Worm (Caenorhabditis elegans) whole organism, L3 larva: Measurements from ENCODE around the gene T26A5.2.

Source experiments
- R02D3.7 ChIP-seq: fragments of 150-350 bp; optimal IDR thresholded peaks from 2 replicates; lab custom pipeline; 2014; ENCODE audit warnings: missing biosample characterization, missing genetic modification characterization
- aly-2 ChIP-seq: fragments of 150-350 bp; optimal IDR thresholded peaks from 2 replicates; lab custom pipeline; 2014; ENCODE audit warnings: missing biosample characterization, missing genetic modification characterization
- ama-1 ChIP-seq: fragments of 150-350 bp; optimal IDR thresholded peaks from 2 replicates; lab custom pipeline; 2018
- ceh-16 ChIP-seq: sonication (generic microtip); optimal IDR thresholded peaks from 2 replicates; lab custom pipeline; 2017; ENCODE audit warnings: missing biosample characterization, missing genetic modification characterization
- ceh-28 ChIP-seq: fragments of 150-350 bp; optimal IDR thresholded peaks from 2 replicates; lab custom pipeline; 2014; ENCODE audit warnings: missing biosample characterization, missing genetic modification reagents, missing genetic modification characterization
- ceh-82 ChIP-seq: fragments of 150-350 bp; optimal IDR thresholded peaks from 2 replicates; lab custom pipeline; 2014; ENCODE audit warnings: missing biosample characterization, missing genetic modification characterization
- egl-27 ChIP-seq: sonication (generic microtip); optimal IDR thresholded peaks from 4 replicates; lab custom pipeline; 2017; ENCODE audit warnings: missing biosample characterization, missing genetic modification reagents, missing genetic modification characterization
- egl-5 ChIP-seq: fragments of 150-350 bp; optimal IDR thresholded peaks from 2 replicates; lab custom pipeline; 2017; ENCODE audit warnings: missing biosample characterization, missing genetic modification reagents, missing genetic modification characterization, inconsistent platforms
- elt-1 ChIP-seq: fragments of 150-350 bp; optimal IDR thresholded peaks from 2 replicates; lab custom pipeline; 2014; ENCODE audit warnings: missing biosample characterization, missing genetic modification characterization
- elt-2 ChIP-seq: sonication (generic microtip); optimal IDR thresholded peaks from 2 replicates; lab custom pipeline; 2016; ENCODE audit warnings: missing genetic modification reagents, mild to moderate bottlenecking, missing genetic modification characterization, missing compliant biosample characterization
- elt-3 ChIP-seq, 3 experiments: fragments of 150-350 bp in 1 of 3; sonication (generic microtip) in 2 of 3; optimal IDR thresholded peaks; 2 replicates in 2 of 3; 4 replicates in 1 of 3; lab custom pipeline; 2014 to 2017; ENCODE audit warnings: missing biosample characterization in 3 of 3, missing genetic modification characterization in 3 of 3
- eor-1 ChIP-seq, 2 experiments: fragments of 150-350 bp; optimal IDR thresholded peaks; 2 replicates each; lab custom pipeline; 2014 to 2018; ENCODE audit warnings: missing biosample characterization in 2 of 2, missing genetic modification characterization in 2 of 2
- fkh-10 ChIP-seq: sonication (generic microtip); optimal IDR thresholded peaks from 2 replicates; lab custom pipeline; 2017; ENCODE audit warnings: missing biosample characterization, missing genetic modification reagents, missing genetic modification characterization
- fkh-2 ChIP-seq: fragments of 150-350 bp; optimal IDR thresholded peaks from 2 replicates; lab custom pipeline; 2014; ENCODE audit warnings: missing biosample characterization, missing genetic modification reagents, missing genetic modification characterization
- fos-1 ChIP-seq: fragments of 150-350 bp; optimal IDR thresholded peaks from 2 replicates; lab custom pipeline; 2014; ENCODE audit warnings: missing biosample characterization, missing genetic modification characterization
- hmg-11 ChIP-seq: sonication (generic microtip); optimal IDR thresholded peaks from 2 replicates; lab custom pipeline; 2016; ENCODE audit warnings: missing genetic modification characterization, missing compliant biosample characterization
- jun-1 ChIP-seq: fragments of 150-350 bp; optimal IDR thresholded peaks from 2 replicates; lab custom pipeline; 2014; ENCODE audit warnings: missing biosample characterization, missing genetic modification reagents, missing genetic modification characterization
- lin-15B ChIP-seq: fragments of 150-350 bp; optimal IDR thresholded peaks from 2 replicates; lab custom pipeline; 2014; ENCODE audit warnings: missing biosample characterization, missing genetic modification characterization
- lin-39 ChIP-seq: fragments of 150-350 bp; optimal IDR thresholded peaks from 2 replicates; lab custom pipeline; 2018; ENCODE audit warnings: missing biosample characterization, missing genetic modification reagents, missing genetic modification characterization
- lsy-12 ChIP-seq: sonication (generic microtip); optimal IDR thresholded peaks from 2 replicates; lab custom pipeline; 2016; ENCODE audit warnings: mild to moderate bottlenecking, missing genetic modification characterization, missing compliant biosample characterization
- mdl-1 ChIP-seq: fragments of 150-350 bp; optimal IDR thresholded peaks from 2 replicates; lab custom pipeline; 2014; ENCODE audit warnings: missing biosample characterization, missing genetic modification characterization
- mml-1 ChIP-seq: fragments of 150-350 bp; sonication (generic microtip); optimal IDR thresholded peaks from 3 replicates; lab custom pipeline; 2014; ENCODE audit warnings: missing biosample characterization, missing genetic modification characterization
- nfya-1 ChIP-seq: sonication (generic microtip); optimal IDR thresholded peaks from 2 replicates; lab custom pipeline; 2017; ENCODE audit warnings: missing genetic modification characterization, mild to moderate bottlenecking, missing compliant biosample characterization, antibody characterized with exemption, moderate library complexity; ENCODE audit not compliant: insufficient read depth
- nhr-11 ChIP-seq: fragments of 150-350 bp; optimal IDR thresholded peaks from 2 replicates; lab custom pipeline; 2014; ENCODE audit warnings: missing biosample characterization, missing genetic modification characterization
- nhr-12 ChIP-seq: fragments of 150-350 bp; optimal IDR thresholded peaks from 2 replicates; lab custom pipeline; 2014; ENCODE audit warnings: missing biosample characterization, missing genetic modification characterization
- nhr-23 ChIP-seq: fragments of 150-350 bp; optimal IDR thresholded peaks from 2 replicates; lab custom pipeline; 2014; ENCODE audit warnings: missing biosample characterization, missing genetic modification reagents, missing genetic modification characterization
- nhr-25 ChIP-seq: sonication (generic microtip); optimal IDR thresholded peaks from 2 replicates; lab custom pipeline; 2017; ENCODE audit warnings: missing biosample characterization, missing genetic modification characterization
- nhr-28 ChIP-seq: fragments of 150-350 bp; optimal IDR thresholded peaks from 2 replicates; lab custom pipeline; 2014; ENCODE audit warnings: missing biosample characterization, missing genetic modification characterization
- nhr-77 ChIP-seq: fragments of 150-350 bp; optimal IDR thresholded peaks from 2 replicates; lab custom pipeline; 2014; ENCODE audit warnings: missing biosample characterization, missing genetic modification characterization
- pha-4 ChIP-seq: fragments of 150-350 bp; optimal IDR thresholded peaks from 2 replicates; lab custom pipeline; 2014; ENCODE audit warnings: missing biosample characterization, missing genetic modification reagents, missing genetic modification characterization
- pqm-1 ChIP-seq: fragments of 150-350 bp; optimal IDR thresholded peaks from 2 replicates; lab custom pipeline; 2017; ENCODE audit warnings: missing biosample characterization, missing genetic modification characterization, inconsistent platforms
- sea-2 ChIP-seq: fragments of 150-350 bp; sonication (generic microtip); optimal IDR thresholded peaks from 4 replicates; lab custom pipeline; 2014; ENCODE audit warnings: missing biosample characterization, missing genetic modification reagents, missing genetic modification characterization
- skn-1 ChIP-seq: fragments of 150-350 bp; optimal IDR thresholded peaks from 2 replicates; lab custom pipeline; 2014; ENCODE audit warnings: missing biosample characterization, missing genetic modification characterization
- snpc-4 ChIP-seq: fragments of 150-350 bp; optimal IDR thresholded peaks from 2 replicates; lab custom pipeline; 2014; ENCODE audit warnings: missing biosample characterization, missing genetic modification characterization
- tbx-2 ChIP-seq: sonication (generic microtip); optimal IDR thresholded peaks from 2 replicates; lab custom pipeline; 2016; ENCODE audit warnings: mild to moderate bottlenecking, missing genetic modification characterization, missing compliant biosample characterization
- unc-39 ChIP-seq: sonication (generic microtip); optimal IDR thresholded peaks from 4 replicates; lab custom pipeline; 2017; ENCODE audit warnings: missing biosample characterization, missing genetic modification characterization
- unc-62 ChIP-seq: fragments of 150-350 bp; sonication (generic microtip); optimal IDR thresholded peaks from 4 replicates; lab custom pipeline; 2014; ENCODE audit warnings: missing biosample characterization, missing genetic modification reagents, missing genetic modification characterization
- zag-1 ChIP-seq: fragments of 150-350 bp; optimal IDR thresholded peaks from 2 replicates; lab custom pipeline; 2014; ENCODE audit warnings: missing biosample characterization, missing genetic modification characterization
- ztf-11 ChIP-seq: fragments of 150-350 bp; optimal IDR thresholded peaks from 2 replicates; lab custom pipeline; 2014; ENCODE audit warnings: missing biosample characterization, missing genetic modification characterization
- ztf-4 ChIP-seq: fragments of 150-350 bp; optimal IDR thresholded peaks from 2 replicates; lab custom pipeline; 2014; ENCODE audit warnings: missing biosample characterization, missing genetic modification characterization

Gene T26A5.2

ce11 chrIII:6430834-6431233, 36.3 kb upstream of the T26A5.2 start, which contains the start of gene popl-1:
TSS of gene popl-1 (minus strand) at chrIII:6430934.
- no peak for TF ChIP-seq ceh-28
- no peak for TF ChIP-seq unc-62 (GFP tag; lab: Kevin White, UChicago)
- no peak for TF ChIP-seq fkh-10 (GFP tag; lab: Kevin White, UChicago)

- TF ChIP-seq nhr-11 (peak; percentile 14), sea-2 (GFP tag; lab: Kevin White, UChicago) (no peak), jun-1 (tag; lab: Kevin White, UChicago) (no peak), lin-39 (tag; lab: Kevin White, UChicago) (peak; percentile 72), hmg-11 (tag; lab: Kevin White, UChicago) (peak; percentile 69), nhr-23 (tag; lab: Kevin White, UChicago) (peak; percentile 73), nhr-77 (tag; lab: Kevin White, UChicago) (no peak), elt-2 (peak; percentile 33), pqm-1 (peak; percentile 44), fkh-2 (tag; lab: Kevin White, UChicago) (no peak), ceh-28 (peak; percentile 59), fkh-10 (GFP tag; lab: Kevin White, UChicago) (peak; percentile 37), nhr-25 (tag; lab: Kevin White, UChicago) (peak; percentile 50), R02D3.7 (peak; percentile 32), elt-1 (no peak), snpc-4 (no peak), mml-1 (tag; lab: Kevin White, UChicago) (no peak), lsy-12 (tag; lab: Kevin White, UChicago) (peak; percentile 14), nhr-28 (tag; lab: Kevin White, UChicago) (no peak), ceh-16 (tag; lab: Kevin White, UChicago) (no peak), nfya-1 (tag; lab: Kevin White, UChicago) (no peak), zag-1 (tag; lab: Kevin White, UChicago) (no peak), ama-1 (lab: Kevin White, UChicago) (peak; percentile 1), egl-5 (tag; lab: Kevin White, UChicago) (peak; percentile 74), elt-3 (tag; optimal IDR thresholded peaks at IDR 0.05; lab: Kevin White, UChicago) (no peak), skn-1 (tag; lab: Kevin White, UChicago) (peak; percentile 67), lin-15B (tag; lab: Kevin White, UChicago) (peak; percentile 89), aly-2 (tag; lab: Kevin White, UChicago) (no peak), mdl-1 (tag; lab: Kevin White, UChicago) (no peak), egl-27 (tag; lab: Kevin White, UChicago) (no peak), eor-1 (tag; optimal IDR thresholded peaks at IDR 0.05; lab: Kevin White, UChicago) (no peak), fos-1 (tag; lab: Kevin White, UChicago) (no peak), nhr-12 (no peak), ceh-82 (tag; lab: Kevin White, UChicago) (no peak), unc-39 (no peak), tbx-2 (tag; lab: Kevin White, UChicago) (no peak), ztf-4 (tag; lab: Kevin White, UChicago) (no peak), pha-4 (no peak), ztf-11 (tag; lab: Kevin White, UChicago) (no peak)
Observed at ce11 chrIII:6431766-6432228, 35.3 kb upstream of the T26A5.2 start, which contains the start of the genes mrps-17 and txdc-9. TSS of gene mrps-17 (minus strand) at chrIII:6431798. TSS of gene txdc-9 (plus strand) at chrIII:6432178.

- no peak for TF ChIP-seq aly-2 (tag; lab: Kevin White, UChicago)
- TF ChIP-seq ceh-16 (tag; lab: Kevin White, UChicago): no peak
- no peak for TF ChIP-seq skn-1 (tag; lab: Kevin White, UChicago)
- TF ChIP-seq nhr-23 (tag; lab: Kevin White, UChicago): no peak
- no peak for TF ChIP-seq R02D3.7
- TF ChIP-seq tbx-2 (tag; lab: Kevin White, UChicago): no peak
- no peak for TF ChIP-seq nhr-11
- TF ChIP-seq ceh-82 (tag; lab: Kevin White, UChicago): no peak
- TF ChIP-seq, all 47 proteins: peak for 0
Observed at ce11 chrIII:6432939-6433338, 34.2 kb upstream of the T26A5.2 start, which contains the start of gene vps-16. TSS of gene vps-16 (plus strand) at chrIII:6433239.
